Fruit fly (Drosophila melanogaster): ENCODE data around the gene CG6793.

Gene CG6793

DNA sequence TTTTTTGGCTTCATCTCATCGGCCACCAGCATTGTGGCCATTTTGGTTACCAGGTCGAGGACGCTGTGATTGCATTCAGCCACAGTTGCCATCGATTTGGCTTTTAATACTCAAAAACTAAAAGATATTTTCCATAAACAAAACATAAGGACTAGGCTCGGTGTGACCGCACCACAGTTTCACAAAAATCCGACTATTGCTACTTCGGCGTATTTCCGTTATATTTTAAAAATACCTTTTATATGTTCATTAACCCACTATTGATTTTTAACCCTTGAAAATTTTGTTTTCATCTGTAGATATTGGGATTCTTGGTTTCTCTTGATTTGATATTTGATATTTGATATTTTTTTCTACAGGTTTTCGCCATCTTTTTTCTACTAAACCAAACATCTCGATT lies 44.2 kb upstream of the CG6793 start, which contains the start of gene Grip163 (continued):
- TF ChIP-seq E2f2 (GFP tag; IDR thresholded peaks at IDR 0.05): peak; percentile 13; the same call in 1 of the 2 replicates
- TF ChIP-seq CG31224 (GFP tag; IDR thresholded peaks at IDR 0.05): no peak
- TF ChIP-seq Asciz (GFP tag; optimal IDR thresholded peaks at IDR 0.05): no peak
- peak; percentile 35 for TF ChIP-seq trem (tag; optimal IDR thresholded peaks at IDR 0.05)
- TF ChIP-seq MESR4 (GFP tag; optimal IDR thresholded peaks at IDR 0.05): peak; percentile 46
- TF ChIP-seq CG9727 (GFP tag; optimal IDR thresholded peaks at IDR 0.05): no peak
- TF ChIP-seq BEAF-32 (GFP tag; optimal IDR thresholded peaks at IDR 0.05): peak; percentile 6
- no peak for TF ChIP-seq D19B (GFP tag; optimal IDR thresholded peaks at IDR 0.05)
- no peak for TF ChIP-seq CG30403 (GFP tag; optimal IDR thresholded peaks at IDR 0.05)
- TF ChIP-seq pzg (GFP tag; optimal IDR thresholded peaks at IDR 0.05): peak; percentile 17
- peak; percentile 21 for TF ChIP-seq YL-1 (GFP tag; optimal IDR thresholded peaks at IDR 0.05)
- TF ChIP-seq tna (GFP tag; IDR thresholded peaks at IDR 0.05; ENCODE audit: partially characterized antibody): no peak
- no peak for TF ChIP-seq bcd (GFP tag; optimal IDR thresholded peaks at IDR 0.05)
- no peak for TF ChIP-seq twi (tag; optimal IDR thresholded peaks at IDR 0.05)
- TF ChIP-seq Bteb2 (GFP tag; optimal IDR thresholded peaks at IDR 0.05): no peak
- TF ChIP-seq Med (GFP tag): no peak
- peak; percentile 52 for TF ChIP-seq stwl (tag; optimal IDR thresholded peaks at IDR 0.05)
- no peak for TF ChIP-seq CG11696 (GFP tag; IDR thresholded peaks at IDR 0.05)
- no peak for TF ChIP-seq CG17568 (GFP tag; optimal IDR thresholded peaks at IDR 0.05)
- TF ChIP-seq insv (GFP tag; optimal IDR thresholded peaks at IDR 0.05): peak in 1 of 2 experiments; percentile 77
- TF ChIP-seq Scr (GFP tag; IDR thresholded peaks at IDR 0.05; ENCODE audit: partially characterized antibody): peak; percentile 15; the same call in 1 of the 2 replicates

DNA sequence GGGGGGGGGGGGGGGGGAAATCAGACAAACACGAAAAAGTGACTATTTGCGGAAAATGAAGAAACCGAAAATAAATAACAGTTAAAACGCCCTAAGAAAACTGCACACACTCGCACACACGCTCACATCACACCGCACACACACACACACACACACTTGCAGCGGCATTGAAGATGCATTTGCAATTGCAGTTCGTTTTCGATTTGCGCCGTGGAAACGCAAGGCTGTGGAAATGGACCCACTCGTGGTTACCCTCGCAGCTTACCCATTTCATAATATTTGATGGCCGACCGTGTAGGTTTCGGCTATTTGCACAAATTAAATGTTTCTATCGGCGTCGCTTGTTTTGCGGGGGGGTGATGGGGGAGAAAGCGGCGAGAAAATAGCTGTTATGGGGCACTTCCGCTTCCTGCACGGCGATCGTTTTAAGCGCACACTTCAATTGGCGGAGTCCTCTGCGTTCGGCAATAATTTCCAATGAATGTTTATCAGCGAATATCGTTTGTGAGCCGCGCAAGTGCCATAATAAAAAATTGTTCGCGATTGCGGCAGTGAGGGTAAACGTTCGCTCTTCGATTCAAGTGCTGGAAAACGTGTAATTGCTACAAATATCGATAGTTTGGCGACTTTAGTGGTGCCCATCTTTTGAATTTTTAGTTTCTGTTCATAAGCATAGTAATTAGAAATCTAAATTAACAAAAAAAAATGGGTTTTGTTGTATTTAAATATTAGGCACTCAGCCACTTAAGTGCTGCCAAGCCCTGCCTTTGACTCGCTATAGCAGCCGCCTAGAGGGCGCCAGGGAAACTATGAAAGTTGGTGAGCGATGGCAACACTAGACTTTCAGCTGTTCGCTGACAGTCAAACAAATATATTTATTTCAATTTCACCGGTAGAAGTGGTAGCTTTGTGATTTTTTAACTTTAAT lies 39.6 kb upstream of the CG6793 start, which contains the start of the genes Pop2 and CG6928:
Gene Pop2 (minus strand): TSS at position 595 of the 928 bp plus-strand sequence.
Gene CG6928 (plus strand): TSS at position 835 of the 928 bp plus-strand sequence.
- TF ChIP-seq sug (tag; optimal IDR thresholded peaks at IDR 0.05) (peak; percentile 67), CG33213 (GFP tag; optimal IDR thresholded peaks at IDR 0.05) (peak; percentile 85), CG15696 (tag; optimal IDR thresholded peaks at IDR 0.05) (peak; percentile 37), CG11398 (GFP tag; optimal IDR thresholded peaks at IDR 0.05) (peak; percentile 72), CG17912 (GFP tag; optimal IDR thresholded peaks at IDR 0.05) (no peak), CG13123 (GFP tag; optimal IDR thresholded peaks at IDR 0.05) (peak; percentile 63), Vsx1 (GFP tag; optimal IDR thresholded peaks at IDR 0.05) (peak; percentile 38), chm (GFP tag; IDR thresholded peaks at IDR 0.05) (peak; percentile 29; the same call in 1 of the 2 replicates), CG4707 (GFP tag; optimal IDR thresholded peaks at IDR 0.05) (no peak), Doc3 (GFP tag; IDR thresholded peaks at IDR 0.05; ENCODE audit: partially characterized antibody) (peak; percentile 87), NK7.1 (GFP tag; optimal IDR thresholded peaks at IDR 0.05) (peak; percentile 34), CG4328 (GFP tag; optimal IDR thresholded peaks at IDR 0.05) (peak; percentile 12), sens-2 (GFP tag; IDR thresholded peaks at IDR 0.05) (no peak), CG5245 (GFP tag; optimal IDR thresholded peaks at IDR 0.05) (peak; percentile 80), ase (GFP tag; IDR thresholded peaks at IDR 0.05) (no peak), Tbp (GFP tag; optimal IDR thresholded peaks at IDR 0.05) (no peak), CG2129 (GFP tag; IDR thresholded peaks at IDR 0.05; ENCODE audit: partially characterized antibody) (peak; percentile 58), pros (GFP tag; optimal IDR thresholded peaks at IDR 0.05) (no peak), CG17359 (tag; optimal IDR thresholded peaks at IDR 0.05) (peak; percentile 55), CG42726 (GFP tag; IDR thresholded peaks at IDR 0.05; ENCODE audit: partially characterized antibody) (peak; percentile 57; the same call in 1 of the 2 replicates), CG9215 (GFP tag; IDR thresholded peaks at IDR 0.05) (peak; percentile 78), CG18599 (GFP tag; optimal IDR thresholded peaks at IDR 0.05) (peak; percentile 39), CG12155 (GFP tag; optimal IDR thresholded peaks at IDR 0.05) (peak; percentile 81), Fer2 (tag; optimal IDR thresholded peaks at IDR 0.05) (peak; percentile 55), Bgb (GFP tag; IDR thresholded peaks at IDR 0.05; ENCODE audit: partially characterized antibody) (peak; percentile 83), unpg (GFP tag; optimal IDR thresholded peaks at IDR 0.05) (peak; percentile 58)
